Worm (Caenorhabditis elegans) whole organism, L1 larva: ENCODE results near the gene ttr-6.
A peak's percentile ranks its signal among the peaks of the same experiment; 100 is the strongest.

ENCODE experiments used
- C16A3.4 ChIP-seq: fragments of 150-350 bp; optimal IDR thresholded peaks from 2 replicates; lab custom pipeline; 2014; ENCODE audit warnings: missing biosample characterization, missing genetic modification characterization
- F16B12.6 ChIP-seq: fragments of 150-350 bp; optimal IDR thresholded peaks from 2 replicates; lab custom pipeline; 2014; ENCODE audit warnings: missing biosample characterization, missing genetic modification characterization
- ama-1 ChIP-seq: fragments of 150-350 bp; optimal IDR thresholded peaks from 2 replicates; lab custom pipeline; 2014
- blmp-1 ChIP-seq: fragments of 150-350 bp; optimal IDR thresholded peaks from 2 replicates; lab custom pipeline; 2014; ENCODE audit warnings: missing biosample characterization, missing genetic modification characterization
- ceh-82 ChIP-seq, 3 experiments: fragments of 150-350 bp in 1 of 3; sonication (generic microtip) in 2 of 3; optimal IDR thresholded peaks; 2 replicates each; lab custom pipeline; 2014 to 2017; ENCODE audit warnings: missing biosample characterization in 3 of 3, missing genetic modification characterization in 3 of 3
- ceh-88 ChIP-seq: fragments of 200-800 bp; sonication (Bioruptor generic); IDR thresholded peaks from 2 replicates; pipeline ENCODE4 v1.3.6; 2022; ENCODE audit warnings: missing genetic modification characterization, missing compliant biosample characterization
- ceh-90 ChIP-seq: sonication (generic microtip); optimal IDR thresholded peaks from 2 replicates; lab custom pipeline; 2016; ENCODE audit warnings: missing genetic modification characterization, missing compliant biosample characterization
- ces-1 ChIP-seq: fragments of 150-350 bp; optimal IDR thresholded peaks from 2 replicates; lab custom pipeline; 2014; ENCODE audit warnings: missing biosample characterization, missing genetic modification reagents, missing genetic modification characterization
- efl-1 ChIP-seq, 4 experiments: fragments of 150-350 bp; optimal IDR thresholded peaks in 3 of 4; peaks in 1 of 4; 1 replicate in 1 of 4; 2 replicates in 3 of 4; lab custom pipeline; 2014; ENCODE audit warnings: missing biosample characterization in 2 of 4, missing genetic modification characterization in 2 of 4, missing genetic modification reagents in 2 of 4
- efl-3 ChIP-seq: fragments of 200-800 bp; sonication (Bioruptor generic); optimal IDR thresholded peaks from 2 replicates; lab custom pipeline; 2018; ENCODE audit warnings: mild to moderate bottlenecking, missing genetic modification characterization, missing compliant biosample characterization
- egl-27 ChIP-seq, 2 experiments: fragments of 150-350 bp in 1 of 2; sonication (generic microtip); optimal IDR thresholded peaks; 3 replicates each; lab custom pipeline; 2017 to 2018; ENCODE audit warnings: missing biosample characterization in 2 of 2, missing genetic modification characterization in 2 of 2, missing genetic modification reagents in 2 of 2
- elt-2 ChIP-seq: sonication (generic microtip); optimal IDR thresholded peaks from 2 replicates; lab custom pipeline; 2016; ENCODE audit warnings: missing genetic modification characterization, mild to moderate bottlenecking, inconsistent platforms, missing compliant biosample characterization, missing genetic modification reagents
- elt-3 ChIP-seq, 6 experiments: fragments of 150-350 bp in 1 of 6; sonication (generic microtip); optimal IDR thresholded peaks; 2 replicates each; lab custom pipeline; 2017 to 2018; ENCODE audit warnings: missing biosample characterization in 6 of 6, missing genetic modification characterization in 6 of 6, inconsistent platforms in 1 of 6
- fkh-10 ChIP-seq: sonication (generic microtip); optimal IDR thresholded peaks from 2 replicates; lab custom pipeline; 2017; ENCODE audit warnings: missing biosample characterization, missing genetic modification reagents, missing genetic modification characterization
- fkh-4 ChIP-seq: sonication (generic microtip); optimal IDR thresholded peaks from 2 replicates; lab custom pipeline; 2016; ENCODE audit warnings: missing compliant biosample characterization, missing genetic modification characterization, borderline replicate concordance
- hlh-17 ChIP-seq: fragments of 200-800 bp; sonication (Bioruptor generic); optimal IDR thresholded peaks from 2 replicates; lab custom pipeline; 2018; ENCODE audit warnings: missing genetic modification characterization, mild to moderate bottlenecking, missing compliant biosample characterization, moderate library complexity, borderline replicate concordance
- hpl-2 ChIP-seq: fragments of 150-350 bp; optimal IDR thresholded peaks from 2 replicates; lab custom pipeline; 2014; ENCODE audit warnings: missing biosample characterization, missing genetic modification reagents, missing genetic modification characterization
- isw-1 ChIP-seq: fragments of 200-800 bp; sonication (Bioruptor generic); IDR thresholded peaks from 2 replicates; pipeline ENCODE4 v1.3.6; 2022; ENCODE audit warnings: missing genetic modification characterization, missing compliant biosample characterization
- lin-13 ChIP-seq: fragments of 150-350 bp; optimal IDR thresholded peaks from 2 replicates; lab custom pipeline; 2014; ENCODE audit warnings: missing biosample characterization, missing genetic modification reagents, missing genetic modification characterization
- lin-14 ChIP-seq: fragments of 200-800 bp; sonication (Bioruptor generic); optimal IDR thresholded peaks from 2 replicates; lab custom pipeline; 2018; ENCODE audit warnings: mild to moderate bottlenecking, missing genetic modification characterization, moderate library complexity, missing compliant biosample characterization
- lin-15B ChIP-seq: fragments of 150-350 bp; sonication (generic microtip); optimal IDR thresholded peaks from 3 replicates; lab custom pipeline; 2014; ENCODE audit warnings: missing biosample characterization, missing genetic modification characterization
- lin-35 ChIP-seq, 2 experiments: fragments of 150-350 bp; optimal IDR thresholded peaks; 2 replicates each; lab custom pipeline; 2014; ENCODE audit warnings: missing biosample characterization in 2 of 2, missing genetic modification characterization in 2 of 2, missing genetic modification reagents in 2 of 2
- lin-39 ChIP-seq: fragments of 150-350 bp; optimal IDR thresholded peaks from 2 replicates; lab custom pipeline; 2014; ENCODE audit warnings: missing biosample characterization, missing genetic modification reagents, missing genetic modification characterization
- lir-3 ChIP-seq: sonication (generic microtip); optimal IDR thresholded peaks from 2 replicates; lab custom pipeline; 2016; ENCODE audit warnings: mild to moderate bottlenecking, missing genetic modification characterization, moderate library complexity, missing compliant biosample characterization; ENCODE audit not compliant: poor library complexity
- mab-9 ChIP-seq: fragments of 200-800 bp; sonication (Bioruptor generic); IDR thresholded peaks from 2 replicates; pipeline ENCODE4 v1.3.6; 2022; ENCODE audit warnings: missing genetic modification reagents, missing genetic modification characterization, missing compliant biosample characterization
- mdl-1 ChIP-seq, 2 experiments: fragments of 150-350 bp; optimal IDR thresholded peaks; 2 replicates each; lab custom pipeline; 2014 to 2017; ENCODE audit warnings: missing biosample characterization in 2 of 2, missing genetic modification characterization in 2 of 2, inconsistent platforms in 1 of 2
- mep-1 ChIP-seq: fragments of 150-350 bp; optimal IDR thresholded peaks from 2 replicates; lab custom pipeline; 2014; ENCODE audit warnings: missing biosample characterization, missing genetic modification characterization
- nhr-11 ChIP-seq: fragments of 150-350 bp; optimal IDR thresholded peaks from 2 replicates; lab custom pipeline; 2014; ENCODE audit warnings: missing biosample characterization, missing genetic modification characterization
- nhr-20 ChIP-seq: sonication (generic microtip); optimal IDR thresholded peaks from 2 replicates; lab custom pipeline; 2016; ENCODE audit warnings: mild to moderate bottlenecking, missing genetic modification characterization, missing compliant biosample characterization
- nhr-237 ChIP-seq: fragments of 150-350 bp; optimal IDR thresholded peaks from 2 replicates; lab custom pipeline; 2014; ENCODE audit warnings: missing biosample characterization, missing genetic modification characterization
- nhr-28 ChIP-seq: fragments of 150-350 bp; optimal IDR thresholded peaks from 2 replicates; lab custom pipeline; 2014; ENCODE audit warnings: missing biosample characterization, missing genetic modification characterization
- nhr-47 ChIP-seq: sonication (generic microtip); optimal IDR thresholded peaks from 2 replicates; lab custom pipeline; 2016; ENCODE audit warnings: mild to moderate bottlenecking, missing genetic modification characterization, moderate library complexity, missing compliant biosample characterization
- nhr-77 ChIP-seq: fragments of 150-350 bp; optimal IDR thresholded peaks from 2 replicates; lab custom pipeline; 2014; ENCODE audit warnings: missing biosample characterization, missing genetic modification characterization
- nhr-84 ChIP-seq: sonication (generic microtip); optimal IDR thresholded peaks from 2 replicates; lab custom pipeline; 2017; ENCODE audit warnings: missing biosample characterization, missing genetic modification characterization
- pag-3 ChIP-seq: sonication (generic microtip); optimal IDR thresholded peaks from 2 replicates; lab custom pipeline; 2017; ENCODE audit warnings: missing genetic modification characterization, mild to moderate bottlenecking, missing compliant biosample characterization, antibody characterized with exemption, borderline replicate concordance; ENCODE audit not compliant: insufficient read depth
- rnt-1 ChIP-seq: sonication (generic microtip); optimal IDR thresholded peaks from 2 replicates; lab custom pipeline; 2016; ENCODE audit warnings: mild to moderate bottlenecking, missing genetic modification characterization, moderate library complexity, missing compliant biosample characterization
- skn-1 ChIP-seq: fragments of 150-350 bp; optimal IDR thresholded peaks from 2 replicates; lab custom pipeline; 2014; ENCODE audit warnings: missing biosample characterization, missing genetic modification characterization
- snpc-4 ChIP-seq: fragments of 150-350 bp; optimal IDR thresholded peaks from 2 replicates; lab custom pipeline; 2014; ENCODE audit warnings: missing biosample characterization, missing genetic modification characterization
- sup-37 ChIP-seq: fragments of 200-800 bp; sonication (Bioruptor generic); optimal IDR thresholded peaks from 2 replicates; lab custom pipeline; 2018; ENCODE audit warnings: mild to moderate bottlenecking, missing genetic modification characterization, missing compliant biosample characterization
- swsn-7 ChIP-seq: sonication (generic microtip); optimal IDR thresholded peaks from 2 replicates; lab custom pipeline; 2016; ENCODE audit warnings: missing genetic modification characterization, missing compliant biosample characterization
- tbx-2 ChIP-seq: sonication (generic microtip); optimal IDR thresholded peaks from 2 replicates; lab custom pipeline; 2016; ENCODE audit warnings: missing genetic modification characterization, missing compliant biosample characterization
- unc-130 ChIP-seq: fragments of 150-350 bp; optimal IDR thresholded peaks from 2 replicates; lab custom pipeline; 2017; ENCODE audit warnings: missing biosample characterization, missing genetic modification characterization, inconsistent platforms
- unc-30 ChIP-seq: sonication (generic microtip); optimal IDR thresholded peaks from 2 replicates; lab custom pipeline; 2017; ENCODE audit warnings: missing biosample characterization, missing genetic modification characterization
- unc-62 ChIP-seq: fragments of 150-350 bp; optimal IDR thresholded peaks from 2 replicates; lab custom pipeline; 2014; ENCODE audit warnings: missing biosample characterization, missing genetic modification reagents, missing genetic modification characterization
- unc-98 ChIP-seq: fragments of 200-800 bp; sonication (Bioruptor generic); IDR thresholded peaks from 2 replicates; pipeline ENCODE4 v1.3.6; 2022; ENCODE audit warnings: missing genetic modification characterization, missing compliant biosample characterization
- vab-15 ChIP-seq: sonication (generic microtip); optimal IDR thresholded peaks from 2 replicates; lab custom pipeline; 2017; ENCODE audit warnings: missing genotype, mild to moderate bottlenecking, missing genetic modification characterization, missing compliant biosample characterization
- xbp-1 ChIP-seq: sonication (generic microtip); optimal IDR thresholded peaks from 2 replicates; lab custom pipeline; 2016; ENCODE audit warnings: missing genetic modification characterization, missing compliant biosample characterization
- zip-4 ChIP-seq: fragments of 200-800 bp; sonication (Bioruptor generic); optimal IDR thresholded peaks from 2 replicates; lab custom pipeline; 2018; ENCODE audit warnings: mild to moderate bottlenecking, missing genetic modification characterization, moderate library complexity, missing compliant biosample characterization
- ztf-4 ChIP-seq: fragments of 150-350 bp; optimal IDR thresholded peaks from 2 replicates; lab custom pipeline; 2014; ENCODE audit warnings: missing biosample characterization, missing genetic modification characterization

ttr-6 gene

ce11 chrX:6598732-6599131, 1.8 kb upstream of the ttr-6 start, which contains the start of gene hic-1:
hic-1 (minus strand) TSS chrX:6598832.
- TF ChIP-seq nhr-20 (tag; lab: Kevin White, UChicago) (no peak), lin-14 (peak; percentile 27)

ce11 chrX:6593178-6593786, 3.6 kb downstream of the ttr-6 start:
- TF ChIP-seq pag-3 (no peak), mdl-1 (tag; optimal IDR thresholded peaks at IDR 0.05; lab: Kevin White, UChicago) (peak in 1 of 2 experiments; percentile 33), rnt-1 (tag; lab: Kevin White, UChicago) (peak; percentile 64), tbx-2 (tag; lab: Kevin White, UChicago) (peak; percentile 67), fkh-10 (GFP tag; lab: Kevin White, UChicago) (peak; percentile 25), ceh-82 (tag; optimal IDR thresholded peaks at IDR 0.05; lab: Kevin White, UChicago) (peak; percentile 43 to 55 (median 50)), unc-30 (tag; lab: Kevin White, UChicago) (no peak), nhr-47 (tag; lab: Kevin White, UChicago) (peak; percentile 77), lin-15B (tag; lab: Kevin White, UChicago) (no peak), sup-37 (GFP tag; lab: Kevin White, UChicago) (peak; percentile 25), elt-2 (tag; lab: Kevin White, UChicago) (peak; percentile 33), unc-98 (no peak), lir-3 (tag; lab: Kevin White, UChicago) (peak; percentile 30), ceh-90 (no peak), lin-35 (GFP tag; optimal IDR thresholded peaks at IDR 0.05; lab: Kevin White, UChicago) (peak; percentile 19 to 68), nhr-77 (peak; percentile 60), snpc-4 (peak; percentile 36), efl-1 (optimal IDR thresholded peaks at IDR 0.05; lab: Kevin White, UChicago) (peak; percentile 3 to 21), efl-1 (GFP tag; optimal IDR thresholded peaks at IDR 0.05 in 1 of 2; lab: Kevin White, UChicago) (peak in 1 of 2 experiments; percentile 6), hpl-2 (GFP tag; lab: Kevin White, UChicago) (peak; percentile 14), blmp-1 (tag; lab: Kevin White, UChicago) (peak; percentile 20), nhr-11 (tag; lab: Kevin White, UChicago) (no peak), C16A3.4 (tag; lab: Kevin White, UChicago) (peak; percentile 71), ces-1 (GFP tag; lab: Kevin White, UChicago) (no peak), F16B12.6 (tag; lab: Kevin White, UChicago) (no peak), skn-1 (tag; lab: Kevin White, UChicago) (peak; percentile 32), fkh-4 (tag; lab: Kevin White, UChicago) (no peak), vab-15 (tag; lab: Kevin White, UChicago) (no peak), xbp-1 (tag; lab: Kevin White, UChicago) (peak; percentile 83), unc-130 (tag; lab: Kevin White, UChicago) (peak; percentile 13), elt-3 (tag; optimal IDR thresholded peaks at IDR 0.05; lab: Kevin White, UChicago) (peak in 1 of 6 experiments; percentile 74), ztf-4 (peak; percentile 9), swsn-7 (peak; percentile 76), efl-3 (GFP tag; lab: Kevin White, UChicago) (no peak), nhr-28 (tag; lab: Kevin White, UChicago) (no peak), nhr-84 (tag; lab: Kevin White, UChicago) (no peak), hlh-17 (no peak), isw-1 (GFP tag; lab: Robert Waterston, UW) (no peak), lin-13 (GFP tag; lab: Kevin White, UChicago) (no peak), mab-9 (GFP tag; lab: Robert Waterston, UW) (no peak), mep-1 (tag; lab: Kevin White, UChicago) (peak; percentile 70), ceh-88 (GFP tag; lab: Robert Waterston, UW) (no peak), ama-1 (no peak), unc-62 (no peak), zip-4 (peak; percentile 34), egl-27 (tag; optimal IDR thresholded peaks at IDR 0.05; lab: Kevin White, UChicago) (no peak), lin-39 (tag; lab: Kevin White, UChicago) (no peak), nhr-237 (tag; lab: Kevin White, UChicago) (no peak), lin-14 (peak; percentile 72)
